Fruit fly (Drosophila melanogaster) S2 (cell line): ENCODE measurements around the gene CG43218.

Experiments
- CG8478 ChIP-seq: fragments of >200 bp; optimal IDR thresholded peaks from 2 replicates; lab custom pipeline; 2018
- CTCF ChIP-seq, 2 experiments: fragments of >200 bp; optimal IDR thresholded peaks; 2 replicates each; lab custom pipeline; 2018

dm6 chr3L:21302493-21302892 lies 44.7 kb downstream of the CG43218 start:
- TF ChIP-seq CTCF (optimal IDR thresholded peaks at IDR 0.05; lab: Kevin White, UChicago) (no peak), CG8478 (lab: Kevin White, UChicago) (no peak)
